Fruit fly (Drosophila melanogaster) whole organism, prepupa: ENCODE data around the gene Orc5.

Source experiments
- CG10631 ChIP-seq: fragments of 200-800 bp; sonication (Bioruptor generic); optimal IDR thresholded peaks from 2 replicates; lab custom pipeline; 2016; ENCODE audit warnings: missing biosample characterization, missing genetic modification characterization
- CG11294 ChIP-seq: fragments of 200-800 bp; sonication (Bioruptor generic); IDR thresholded peaks from 2 replicates; pipeline ENCODE4 v1.3.6; 2022; ENCODE audit warnings: missing biosample characterization, missing genetic modification characterization
- CG15336 ChIP-seq: fragments of 200-800 bp; sonication (Bioruptor generic); IDR thresholded peaks from 2 replicates; pipeline ENCODE4 v1.3.6; 2022; ENCODE audit warnings: missing biosample characterization, missing genetic modification characterization
- CG1621 ChIP-seq: fragments of 200-800 bp; sonication (Bioruptor generic); optimal IDR thresholded peaks from 3 replicates; lab custom pipeline; 2018; ENCODE audit warnings: missing biosample characterization, mild to moderate bottlenecking, missing genetic modification characterization
- CG16779 ChIP-seq: fragments of 200-800 bp; sonication (Bioruptor generic); optimal IDR thresholded peaks from 3 replicates; lab custom pipeline; 2017; ENCODE audit warnings: missing biosample characterization, mild to moderate bottlenecking, missing genetic modification characterization
- CG32006 ChIP-seq: fragments of 200-800 bp; sonication (Bioruptor generic); optimal IDR thresholded peaks from 3 replicates; lab custom pipeline; 2017; ENCODE audit warnings: missing biosample characterization, mild to moderate bottlenecking, missing genetic modification characterization
- CG34406 ChIP-seq: fragments of 200-800 bp; sonication (Bioruptor generic); optimal IDR thresholded peaks from 3 replicates; lab custom pipeline; 2016; ENCODE audit warnings: missing biosample characterization, missing genetic modification characterization
- CG3919 ChIP-seq: fragments of 200-800 bp; sonication (Bioruptor generic); optimal IDR thresholded peaks from 3 replicates; lab custom pipeline; 2016; ENCODE audit warnings: missing biosample characterization, missing genetic modification characterization
- CG4318 ChIP-seq: fragments of 200-800 bp; sonication (Bioruptor generic); optimal IDR thresholded peaks from 3 replicates; lab custom pipeline; 2017; ENCODE audit warnings: missing biosample characterization, mild to moderate bottlenecking, missing genetic modification characterization
- CG6163 ChIP-seq: fragments of 200-800 bp; sonication (Bioruptor generic); IDR thresholded peaks from 3 replicates; pipeline ENCODE4 v1.3.6; 2022; ENCODE audit warnings: missing biosample characterization, missing genetic modification characterization
- CG6276 ChIP-seq: fragments of 200-800 bp; sonication (Bioruptor generic); optimal IDR thresholded peaks from 2 replicates; lab custom pipeline; 2017; ENCODE audit warnings: missing biosample characterization, mild to moderate bottlenecking, missing genetic modification characterization
- Eip78C ChIP-seq: fragments of 200-800 bp; sonication (Bioruptor generic); peaks from one replicate; lab custom pipeline; 2016; ENCODE audit warnings: missing biosample characterization, missing genetic modification characterization
- Eip93F ChIP-seq: fragments of 200-800 bp; sonication (Bioruptor generic); optimal IDR thresholded peaks from 2 replicates; lab custom pipeline; 2016; ENCODE audit warnings: missing biosample characterization, mild to moderate bottlenecking, missing genetic modification characterization
- Hr39 ChIP-seq: fragments of 200-800 bp; sonication (Bioruptor generic); optimal IDR thresholded peaks from 2 replicates; lab custom pipeline; 2016; ENCODE audit warnings: missing biosample characterization, missing genetic modification characterization
- Hr4 ChIP-seq: fragments of 200-800 bp; sonication (Bioruptor generic); optimal IDR thresholded peaks from 3 replicates; lab custom pipeline; 2016; ENCODE audit warnings: missing biosample characterization, missing genetic modification characterization
- Lpt ChIP-seq: fragments of 200-800 bp; sonication (Bioruptor generic); optimal IDR thresholded peaks from 3 replicates; lab custom pipeline; 2016; ENCODE audit warnings: missing biosample characterization, missing genetic modification characterization
- Smox ChIP-seq: fragments of 200-800 bp; sonication (Bioruptor generic); optimal IDR thresholded peaks from 3 replicates; lab custom pipeline; 2016; ENCODE audit warnings: missing biosample characterization, missing genetic modification characterization
- Sox102F ChIP-seq: fragments of 200-800 bp; sonication (Bioruptor generic); optimal IDR thresholded peaks from 2 replicates; lab custom pipeline; 2016; ENCODE audit warnings: missing biosample characterization, mild to moderate bottlenecking, missing genetic modification characterization
- Sox14 ChIP-seq: fragments of 200-800 bp; sonication (Bioruptor generic); optimal IDR thresholded peaks from 3 replicates; lab custom pipeline; 2016; ENCODE audit warnings: missing biosample characterization, missing genetic modification characterization
- acj6 ChIP-seq: fragments of 200-800 bp; sonication (Bioruptor generic); optimal IDR thresholded peaks from 3 replicates; lab custom pipeline; 2016; ENCODE audit warnings: missing biosample characterization, missing genetic modification characterization
- dsx ChIP-seq: fragments of 200-800 bp; optimal IDR thresholded peaks from 3 replicates; lab custom pipeline; 2019; ENCODE audit warnings: missing biosample characterization, mild to moderate bottlenecking, missing genetic modification characterization, moderate library complexity; ENCODE audit not compliant: poor library complexity, severe bottlenecking
- esn ChIP-seq: fragments of 200-800 bp; sonication (Bioruptor generic); optimal IDR thresholded peaks from 2 replicates; lab custom pipeline; 2016; ENCODE audit warnings: missing biosample characterization, mild to moderate bottlenecking, missing genetic modification characterization, moderate library complexity
- fd59A ChIP-seq: fragments of 200-800 bp; sonication (Bioruptor generic); optimal IDR thresholded peaks from 2 replicates; lab custom pipeline; 2017; ENCODE audit warnings: missing biosample characterization, mild to moderate bottlenecking, missing genetic modification characterization, missing genetic modification reagents
- fd85E ChIP-seq: fragments of 200-800 bp; sonication (Bioruptor generic); optimal IDR thresholded peaks from 3 replicates; lab custom pipeline; 2016; ENCODE audit warnings: missing biosample characterization, missing genetic modification characterization
- fkh ChIP-seq: fragments of 200-800 bp; sonication (Bioruptor generic); optimal IDR thresholded peaks from 3 replicates; lab custom pipeline; 2017; ENCODE audit warnings: missing biosample characterization, mild to moderate bottlenecking, missing genetic modification characterization, moderate library complexity
- lz ChIP-seq: fragments of 200-800 bp; sonication (Bioruptor generic); optimal IDR thresholded peaks from 3 replicates; lab custom pipeline; 2016; ENCODE audit warnings: missing biosample characterization, missing genetic modification characterization
- net ChIP-seq: fragments of 200-800 bp; sonication (Bioruptor generic); optimal IDR thresholded peaks from 3 replicates; lab custom pipeline; 2016; ENCODE audit warnings: missing biosample characterization, missing genetic modification characterization
- pdm3 ChIP-seq: fragments of 200-800 bp; sonication (Bioruptor generic); optimal IDR thresholded peaks from 3 replicates; lab custom pipeline; 2016; ENCODE audit warnings: missing biosample characterization, missing genetic modification characterization
- spab ChIP-seq: fragments of 200-800 bp; sonication (Bioruptor generic); optimal IDR thresholded peaks from 2 replicates; lab custom pipeline; 2017; ENCODE audit warnings: missing biosample characterization, mild to moderate bottlenecking, missing genetic modification characterization, missing genetic modification reagents
- ss ChIP-seq, 2 experiments: fragments of 200-800 bp; sonication (Bioruptor generic); optimal IDR thresholded peaks; 2 replicates in 1 of 2; 3 replicates in 1 of 2; lab custom pipeline; 2017 to 2018; ENCODE audit warnings: mild to moderate bottlenecking in 2 of 2, missing biosample characterization in 2 of 2, missing genetic modification characterization in 2 of 2, moderate library complexity in 1 of 2
- svp ChIP-seq: fragments of 200-800 bp; sonication (Bioruptor generic); peaks from one replicate; lab custom pipeline; 2016; ENCODE audit warnings: missing biosample characterization, missing genetic modification characterization
- topi ChIP-seq: fragments of 200-800 bp; sonication (Bioruptor generic); optimal IDR thresholded peaks from 3 replicates; lab custom pipeline; 2016; ENCODE audit warnings: missing biosample characterization, missing genetic modification characterization

Gene Orc5

dm6 chr2L:13804561-13805067 lies 25.0 kb upstream of the Orc5 start (continued):
- TF ChIP-seq Eip93F (GFP tag; lab: Kevin White, UChicago) (no peak), fd85E (GFP tag; lab: Kevin White, UChicago) (no peak), CG6163 (GFP tag; lab: Robert Waterston, UW) (no peak), CG3919 (no peak), Lpt (peak; percentile 7), acj6 (GFP tag; lab: Kevin White, UChicago) (no peak), dsx (peak; percentile 20)

dm6 chr2L:13805170-13805569 lies 24.5 kb upstream of the Orc5 start:
- no peak for TF ChIP-seq dsx
- peak; percentile 94 for TF ChIP-seq svp (GFP tag; lab: Kevin White, UChicago)
- TF ChIP-seq, all 60 proteins: peak for 1

- TF ChIP-seq fd59A (no peak), topi (GFP tag; lab: Kevin White, UChicago) (peak; percentile 2), Eip78C (peak; percentile 42), Sox102F (GFP tag; lab: Kevin White, UChicago) (no peak), CG6276 (GFP tag; lab: Kevin White, UChicago) (no peak), fkh (GFP tag; lab: Kevin White, UChicago) (peak; percentile 60), CG10631 (GFP tag; lab: Kevin White, UChicago) (no peak)
These were observed 22.5 kb upstream of the Orc5 start for dm6 chr2L:13807097-13807496.

- TF ChIP-seq esn (GFP tag; lab: Kevin White, UChicago) (peak; percentile 40), CG16779 (tag; lab: Kevin White, UChicago) (no peak), CG15336 (GFP tag; lab: Robert Waterston, UW) (no peak), spab (no peak), CG1621 (tag; lab: Kevin White, UChicago) (no peak), CG6163 (GFP tag; lab: Robert Waterston, UW) (no peak), fkh (GFP tag; lab: Kevin White, UChicago) (peak; percentile 39), Eip78C (peak; percentile 64)
These were observed 21.7 kb upstream of the Orc5 start for dm6 chr2L:13807959-13808358.

dm6 chr2L:13811323-13811722 lies 18.3 kb upstream of the Orc5 start, which contains the start of the genes Adat1 and CG16865:
Adat1 (minus strand) TSS chr2L:13811474.
CG16865 (plus strand) TSS chr2L:13811522.
- TF ChIP-seq CG34406 (GFP tag; lab: Kevin White, UChicago): no peak
- TF ChIP-seq Hr39 (GFP tag; lab: Kevin White, UChicago): no peak
- peak; percentile 100 for TF ChIP-seq fkh (GFP tag; lab: Kevin White, UChicago)
- TF ChIP-seq Hr4 (GFP tag; lab: Kevin White, UChicago): no peak

dm6 chr2L:13813156-13813555 lies 16.5 kb upstream of the Orc5 start, which contains the start of gene CG16888:
CG16888 (minus strand) TSS chr2L:13813256.
- no peak for TF ChIP-seq CG15336 (GFP tag; lab: Robert Waterston, UW)
- no peak for TF ChIP-seq CG11294
- no peak for TF ChIP-seq net (GFP tag; lab: Kevin White, UChicago)
- no peak for TF ChIP-seq fkh (GFP tag; lab: Kevin White, UChicago)
- no peak for TF ChIP-seq ss (GFP tag; optimal IDR thresholded peaks at IDR 0.05; lab: Kevin White, UChicago)
- no peak for TF ChIP-seq CG32006 (GFP tag; lab: Kevin White, UChicago)
- TF ChIP-seq dsx: no peak
- TF ChIP-seq svp (GFP tag; lab: Kevin White, UChicago): no peak
- TF ChIP-seq Sox14: no peak
- TF ChIP-seq pdm3: no peak
- TF ChIP-seq Hr39 (GFP tag; lab: Kevin White, UChicago): no peak
- no peak for TF ChIP-seq Smox (GFP tag; lab: Kevin White, UChicago)
- TF ChIP-seq fd59A: no peak
- TF ChIP-seq lz (GFP tag; lab: Kevin White, UChicago): no peak
- no peak for TF ChIP-seq CG4318 (GFP tag; lab: Kevin White, UChicago)
- TF ChIP-seq Lpt: no peak
